Worm (Caenorhabditis elegans): Measurements from ENCODE around the gene C06E8.5.

Gene C06E8.5

ce11 chrIII:6974952-6975351 lies 30.3 kb downstream of the C06E8.5 start:
- TF ChIP-seq nhr-12 (tag; optimal IDR thresholded peaks at IDR 0.05) (no peak), ztf-11 (tag; optimal IDR thresholded peaks at IDR 0.05) (no peak), snpc-4 (tag; optimal IDR thresholded peaks at IDR 0.05) (no peak), R02D3.7 (tag; optimal IDR thresholded peaks at IDR 0.05) (no peak), nhr-11 (tag; optimal IDR thresholded peaks at IDR 0.05) (no peak), sem-4 (tag; optimal IDR thresholded peaks at IDR 0.05) (no peak), zag-1 (tag; optimal IDR thresholded peaks at IDR 0.05) (no peak), lsy-2 (tag; optimal IDR thresholded peaks at IDR 0.05) (no peak), mbf-1 (tag; optimal IDR thresholded peaks at IDR 0.05) (no peak), aly-2 (tag; optimal IDR thresholded peaks at IDR 0.05) (no peak), ceh-16 (tag; optimal IDR thresholded peaks at IDR 0.05) (no peak), ama-1 (optimal IDR thresholded peaks at IDR 0.05) (no peak), lin-39 (tag; optimal IDR thresholded peaks at IDR 0.05) (no peak), nhr-10 (tag; optimal IDR thresholded peaks at IDR 0.05) (no peak), crh-2 (tag; optimal IDR thresholded peaks at IDR 0.05) (no peak), blmp-1 (tag; optimal IDR thresholded peaks at IDR 0.05; ENCODE audit: insufficient read depth) (no peak)

- peak in 1 of 2 experiments; percentile 27 for TF ChIP-seq lsy-2 (tag; optimal IDR thresholded peaks at IDR 0.05)
- TF ChIP-seq C34F6.9 (tag; optimal IDR thresholded peaks at IDR 0.05): peak; percentile 40
- no peak for TF ChIP-seq ceh-16 (tag; optimal IDR thresholded peaks at IDR 0.05)
- TF ChIP-seq elt-3 (tag; optimal IDR thresholded peaks at IDR 0.05): no peak
- peak; percentile 40 for TF ChIP-seq unc-55 (GFP tag; optimal IDR thresholded peaks at IDR 0.05)
- no peak for TF ChIP-seq unc-39 (tag; optimal IDR thresholded peaks at IDR 0.05)
- TF ChIP-seq mab-5 (tag; optimal IDR thresholded peaks at IDR 0.05): no peak
- no peak for TF ChIP-seq nhr-129 (tag; optimal IDR thresholded peaks at IDR 0.05)
These were observed 31.6 kb downstream of the C06E8.5 start, which contains the start of gene F31E3.2 for ce11 chrIII:6973682-6974081. F31E3.2 (plus strand) TSS chrIII:6973982.

ce11 chrIII:6971662-6972284 lies 33.5 kb downstream of the C06E8.5 start, which contains the start of the genes eef-1A.1 and rfc-4:
eef-1A.1 (minus strand) TSS chrIII:6971712.
rfc-4 (plus strand) TSS chrIII:6972253.
- TF ChIP-seq aly-2 (tag; optimal IDR thresholded peaks at IDR 0.05): no peak
- TF ChIP-seq F13H6.1 (tag; optimal IDR thresholded peaks at IDR 0.05): peak; percentile 87
- TF ChIP-seq nhr-11 (tag; optimal IDR thresholded peaks at IDR 0.05): no peak
- TF ChIP-seq unc-62 (GFP tag; optimal IDR thresholded peaks at IDR 0.05): no peak
- no peak for TF ChIP-seq unc-39 (tag; optimal IDR thresholded peaks at IDR 0.05)
- peak; percentile 99 for TF ChIP-seq unc-55 (GFP tag; optimal IDR thresholded peaks at IDR 0.05)
- TF ChIP-seq zag-1 (tag; optimal IDR thresholded peaks at IDR 0.05): peak; percentile 83
- peak; percentile 95 for TF ChIP-seq nhr-21 (tag; optimal IDR thresholded peaks at IDR 0.05)
- TF ChIP-seq nhr-10 (tag; optimal IDR thresholded peaks at IDR 0.05): peak; percentile 18
- TF ChIP-seq blmp-1 (tag; optimal IDR thresholded peaks at IDR 0.05; ENCODE audit: insufficient read depth): peak; percentile 86
- no peak for TF ChIP-seq dmd-4 (tag; optimal IDR thresholded peaks at IDR 0.05)
- no peak for TF ChIP-seq elt-1 (tag; optimal IDR thresholded peaks at IDR 0.05)
- no peak for TF ChIP-seq alr-1 (tag; optimal IDR thresholded peaks at IDR 0.05)
- TF ChIP-seq ceh-82 (tag; optimal IDR thresholded peaks at IDR 0.05): peak; percentile 81
- TF ChIP-seq peb-1 (tag; optimal IDR thresholded peaks at IDR 0.05): no peak
- peak; percentile 97 for TF ChIP-seq lin-13 (GFP tag; optimal IDR thresholded peaks at IDR 0.05)
- peak; percentile 98 for TF ChIP-seq ZK546.5 (tag; optimal IDR thresholded peaks at IDR 0.05)
- peak; percentile 98 for TF ChIP-seq lin-11 (tag; optimal IDR thresholded peaks at IDR 0.05)
- TF ChIP-seq lsy-2 (tag; optimal IDR thresholded peaks at IDR 0.05): peak; percentile 98 to 100
- peak; percentile 79 for TF ChIP-seq R02D3.7 (tag; optimal IDR thresholded peaks at IDR 0.05)
- no peak for TF ChIP-seq nhr-23 (tag; optimal IDR thresholded peaks at IDR 0.05)
- no peak for TF ChIP-seq elt-3 (tag; optimal IDR thresholded peaks at IDR 0.05)
- peak; percentile 90 for TF ChIP-seq ama-1 (optimal IDR thresholded peaks at IDR 0.05)
- no peak for TF ChIP-seq mbf-1 (tag; optimal IDR thresholded peaks at IDR 0.05)
- TF ChIP-seq fos-1 (tag; optimal IDR thresholded peaks at IDR 0.05): peak; percentile 98
- TF ChIP-seq sma-9 (GFP tag; optimal IDR thresholded peaks at IDR 0.05): peak; percentile 93
- TF ChIP-seq sma-9 (tag; optimal IDR thresholded peaks at IDR 0.05): no peak
- TF ChIP-seq nhr-6 (tag; optimal IDR thresholded peaks at IDR 0.05): peak; percentile 97
- TF ChIP-seq ztf-11 (tag; optimal IDR thresholded peaks at IDR 0.05): no peak
- peak; percentile 98 for TF ChIP-seq nhr-25 (tag; optimal IDR thresholded peaks at IDR 0.05)
- TF ChIP-seq snpc-4 (tag; optimal IDR thresholded peaks at IDR 0.05): peak; percentile 86
- no peak for TF ChIP-seq lin-39 (tag; optimal IDR thresholded peaks at IDR 0.05)
- TF ChIP-seq mab-5 (tag; optimal IDR thresholded peaks at IDR 0.05): peak; percentile 92
- peak; percentile 55 for TF ChIP-seq egl-27 (tag; optimal IDR thresholded peaks at IDR 0.05)
- TF ChIP-seq nhr-12 (tag; optimal IDR thresholded peaks at IDR 0.05): peak; percentile 68
- TF ChIP-seq C34F6.9 (tag; optimal IDR thresholded peaks at IDR 0.05): peak; percentile 100
- peak; percentile 87 for TF ChIP-seq ceh-16 (tag; optimal IDR thresholded peaks at IDR 0.05)
- TF ChIP-seq skn-1 (tag; optimal IDR thresholded peaks at IDR 0.05): peak; percentile 91
- peak; percentile 88 for TF ChIP-seq ztf-4 (tag; optimal IDR thresholded peaks at IDR 0.05)
- TF ChIP-seq Y55F3AM.14 (GFP tag; optimal IDR thresholded peaks at IDR 0.05): peak; percentile 88
- peak; percentile 96 for TF ChIP-seq sem-4 (tag; optimal IDR thresholded peaks at IDR 0.05)
- peak; percentile 99 for TF ChIP-seq nhr-129 (tag; optimal IDR thresholded peaks at IDR 0.05)
- TF ChIP-seq sma-3 (GFP tag; optimal IDR thresholded peaks at IDR 0.05): peak; percentile 98
- TF ChIP-seq crh-2 (tag; optimal IDR thresholded peaks at IDR 0.05): peak; percentile 98
- peak; percentile 97 for TF ChIP-seq gmeb-1 (tag; optimal IDR thresholded peaks at IDR 0.05)
- peak; percentile 71 for TF ChIP-seq nhr-77 (tag; optimal IDR thresholded peaks at IDR 0.05)
